Worm (Caenorhabditis elegans): ENCODE measurements around the gene F10C1.9.

The F10C1.9 gene

DNA sequence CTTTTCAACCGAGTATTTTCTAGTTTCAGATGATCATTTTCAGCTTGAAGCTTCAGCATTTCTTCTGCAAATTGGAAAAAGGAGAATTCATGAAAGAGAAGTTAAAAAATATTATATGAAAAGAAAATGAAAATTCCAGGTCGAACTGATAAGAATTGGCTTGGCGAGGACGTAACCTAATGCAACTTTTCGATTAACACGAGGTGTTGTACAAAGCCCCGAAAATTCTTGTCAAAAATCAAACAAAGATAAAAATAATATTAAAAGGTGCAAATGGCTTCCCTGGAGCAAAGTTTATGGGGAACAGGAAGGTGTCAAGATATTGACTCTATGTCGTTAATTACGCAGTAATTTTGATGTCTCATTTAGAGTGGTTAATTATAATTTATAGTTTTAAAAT, 742 bp downstream of the F10C1.9 start:
- TF ChIP-seq mep-1 (tag; optimal IDR thresholded peaks at IDR 0.05): no peak
- TF ChIP-seq elt-2 (tag; optimal IDR thresholded peaks at IDR 0.05): peak; percentile 91

DNA sequence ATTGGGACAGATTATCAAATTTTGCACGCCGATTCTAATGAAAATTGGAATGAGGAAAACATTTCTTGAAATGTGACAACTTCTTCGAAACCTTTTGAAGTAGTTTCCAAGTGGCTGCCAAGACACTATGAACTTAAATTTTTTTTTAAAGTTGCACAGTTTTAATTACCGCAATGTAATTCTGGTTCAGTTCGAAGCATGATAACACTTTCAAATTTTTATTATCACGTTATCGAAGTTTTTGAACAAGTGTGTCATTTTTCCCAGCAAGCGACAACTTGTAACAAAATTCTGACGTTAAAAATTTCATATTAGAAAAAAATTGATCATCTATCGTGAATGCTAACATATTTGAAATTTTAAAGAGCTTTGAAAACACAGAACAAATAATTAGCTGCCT, 2.3 kb downstream of the F10C1.9 start:
- TF ChIP-seq nhr-28 (tag; optimal IDR thresholded peaks at IDR 0.05) (no peak), nhr-85 (tag) (no peak), egl-13 (tag; optimal IDR thresholded peaks at IDR 0.05) (no peak), hlh-4 (tag; optimal IDR thresholded peaks at IDR 0.05) (no peak), zag-1 (tag; optimal IDR thresholded peaks at IDR 0.05) (no peak), sup-37 (GFP tag; optimal IDR thresholded peaks at IDR 0.05) (no peak), snpc-4 (tag; optimal IDR thresholded peaks at IDR 0.05) (no peak), ztf-11 (tag; optimal IDR thresholded peaks at IDR 0.05) (no peak), nhr-84 (tag; optimal IDR thresholded peaks at IDR 0.05) (no peak), swsn-7 (tag; optimal IDR thresholded peaks at IDR 0.05) (no peak), aha-1 (tag; optimal IDR thresholded peaks at IDR 0.05) (no peak), ceh-63 (GFP tag; optimal IDR thresholded peaks at IDR 0.05) (no peak), aly-2 (tag; optimal IDR thresholded peaks at IDR 0.05) (no peak), dpl-1 (GFP tag; optimal IDR thresholded peaks at IDR 0.05) (no peak), tlp-1 (tag; optimal IDR thresholded peaks at IDR 0.05) (no peak)

DNA sequence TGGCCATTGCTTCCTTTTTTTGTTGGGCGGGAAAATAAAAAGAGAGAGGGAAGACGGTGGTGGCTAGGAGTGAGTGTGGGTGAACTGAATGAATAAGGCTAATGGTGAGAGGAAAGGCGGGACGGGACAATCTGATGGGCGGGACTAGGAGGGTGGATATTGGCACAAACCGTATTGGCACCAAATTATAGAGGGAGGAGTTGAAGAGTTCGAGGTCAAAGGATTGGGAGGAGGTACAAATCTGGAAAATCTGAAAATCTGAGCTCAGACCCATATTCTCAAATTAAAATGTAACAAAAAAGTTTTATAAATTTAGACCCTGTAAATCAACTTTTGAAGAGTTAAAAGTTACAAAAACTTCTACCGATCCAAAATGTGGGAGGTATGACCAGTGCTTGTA, 6.3 kb downstream of the F10C1.9 start, which contains the start of gene hlh-14:
Gene hlh-14, minus strand, starts transcription at position 101 of the 400 bp plus-strand sequence.
- TF ChIP-seq efl-1 (optimal IDR thresholded peaks at IDR 0.05) (no peak), efl-1 (GFP tag; optimal IDR thresholded peaks at IDR 0.05 in 1 of 2) (peak in 1 of 2 experiments; percentile 17), C34B4.2 (tag; optimal IDR thresholded peaks at IDR 0.05) (no peak)

DNA sequence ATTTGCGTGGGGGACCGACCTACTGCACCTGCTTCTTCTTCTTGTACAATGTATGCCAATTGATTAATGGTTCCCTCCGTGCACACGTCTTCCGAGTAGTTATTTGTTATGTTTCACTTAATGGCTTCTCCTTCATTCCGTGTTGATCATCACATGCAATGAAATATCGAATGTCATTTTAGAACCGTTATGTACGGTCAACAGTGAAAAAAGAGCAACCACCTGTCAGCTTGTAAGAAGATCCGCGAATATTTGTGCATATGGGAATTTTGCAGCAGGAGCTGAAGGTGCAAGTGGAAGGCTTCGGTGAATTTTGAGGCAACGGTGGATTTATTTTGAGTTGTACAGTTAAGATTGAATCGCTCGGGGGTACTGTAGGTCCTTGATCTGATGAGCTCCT, 8.5 kb downstream of the F10C1.9 start:
- TF ChIP-seq skn-1 (tag; optimal IDR thresholded peaks at IDR 0.05) (no peak), unc-86 (tag; optimal IDR thresholded peaks at IDR 0.05) (peak; percentile 23)

DNA sequence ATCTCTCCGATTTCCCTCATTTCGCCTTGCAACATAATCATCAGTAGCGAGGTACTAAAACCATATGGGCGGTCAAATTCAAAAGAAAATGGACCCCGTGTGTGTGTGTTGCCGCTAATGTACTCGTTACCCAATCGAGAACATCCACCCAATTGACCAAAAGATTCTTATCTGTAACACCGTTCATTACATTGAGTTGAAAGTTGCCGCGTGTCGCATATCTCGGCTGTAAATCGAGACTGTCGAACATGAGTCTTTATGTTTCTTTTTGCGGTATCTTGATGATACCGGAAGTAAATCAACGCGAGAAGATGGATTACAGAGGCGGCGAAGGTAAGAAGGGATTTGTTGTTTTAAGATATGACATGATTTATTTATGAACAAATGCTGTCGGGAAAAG, 9.3 kb downstream of the F10C1.9 start:
- no peak for TF ChIP-seq ceh-63 (GFP tag; optimal IDR thresholded peaks at IDR 0.05)
- no peak for TF ChIP-seq skn-1 (tag; optimal IDR thresholded peaks at IDR 0.05)
- peak; percentile 45 for TF ChIP-seq nhr-85 (tag)
- no peak for TF ChIP-seq ztf-11 (tag; optimal IDR thresholded peaks at IDR 0.05)
- peak; percentile 30 for TF ChIP-seq blmp-1 (tag; optimal IDR thresholded peaks at IDR 0.05)
- TF ChIP-seq snpc-4 (tag; optimal IDR thresholded peaks at IDR 0.05): no peak
- no peak for TF ChIP-seq nhr-47 (tag; optimal IDR thresholded peaks at IDR 0.05)
- no peak for TF ChIP-seq fkh-8 (tag; optimal IDR thresholded peaks at IDR 0.05)
- no peak for TF ChIP-seq C34B4.2 (tag; optimal IDR thresholded peaks at IDR 0.05)
- TF ChIP-seq zag-1 (tag; optimal IDR thresholded peaks at IDR 0.05): no peak
- no peak for TF ChIP-seq unc-62 (GFP tag; optimal IDR thresholded peaks at IDR 0.05)

DNA sequence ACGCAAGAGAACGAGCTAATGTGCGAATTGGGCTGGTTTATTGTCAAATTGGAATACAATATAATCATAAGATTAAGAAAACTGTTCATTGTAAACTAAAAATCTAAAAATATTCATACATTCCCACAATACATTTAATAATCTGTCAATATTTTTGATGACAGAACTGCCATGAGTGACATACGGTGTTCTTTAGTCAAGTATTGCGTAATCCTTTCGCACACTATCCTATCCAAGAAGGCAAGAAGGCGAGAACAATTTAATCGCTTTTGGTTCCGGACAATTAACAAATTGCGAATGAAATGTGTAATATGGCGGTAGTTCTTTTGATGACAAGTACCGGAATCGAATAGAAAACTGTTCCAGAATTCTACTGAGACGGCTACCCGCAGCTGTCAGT, 10.2 kb downstream of the F10C1.9 start:
- no peak for TF ChIP-seq zip-4 (GFP tag; optimal IDR thresholded peaks at IDR 0.05)
- no peak for TF ChIP-seq nhr-85 (tag)
- no peak for TF ChIP-seq grh-1 (GFP tag; IDR thresholded peaks at IDR 0.05)
- no peak for TF ChIP-seq elt-3 (tag; optimal IDR thresholded peaks at IDR 0.05)
- TF ChIP-seq mep-1 (tag; optimal IDR thresholded peaks at IDR 0.05): no peak
- no peak for TF ChIP-seq nhr-28 (tag; optimal IDR thresholded peaks at IDR 0.05)
- TF ChIP-seq aha-1 (tag; optimal IDR thresholded peaks at IDR 0.05): no peak
- TF ChIP-seq lsy-2 (tag; optimal IDR thresholded peaks at IDR 0.05): no peak
- no peak for TF ChIP-seq aly-2 (tag; optimal IDR thresholded peaks at IDR 0.05)
- TF ChIP-seq lin-15B (tag; optimal IDR thresholded peaks at IDR 0.05): no peak
- TF ChIP-seq nhr-71 (tag; optimal IDR thresholded peaks at IDR 0.05): no peak
- TF ChIP-seq swsn-7 (tag; optimal IDR thresholded peaks at IDR 0.05): no peak
- no peak for TF ChIP-seq nhr-237 (tag; optimal IDR thresholded peaks at IDR 0.05)
- no peak for TF ChIP-seq Y116A8C.19 (tag; optimal IDR thresholded peaks at IDR 0.05; ENCODE audit: borderline replicate concordance)
